Worm (Caenorhabditis elegans) whole organism, L1 larva: Measurements from ENCODE around the gene med-2.
A peak's percentile ranks its signal among the peaks of the same experiment; 100 is the strongest.

Experiments used
- C04F5.9 ChIP-seq: sonication (generic microtip); optimal IDR thresholded peaks from 2 replicates; lab custom pipeline; 2016; ENCODE audit warnings: missing genetic modification characterization, missing compliant biosample characterization
- aha-1 ChIP-seq: fragments of 150-350 bp; optimal IDR thresholded peaks from 2 replicates; lab custom pipeline; 2014; ENCODE audit warnings: missing biosample characterization, missing genetic modification characterization
- blmp-1 ChIP-seq: fragments of 150-350 bp; optimal IDR thresholded peaks from 2 replicates; lab custom pipeline; 2014; ENCODE audit warnings: missing biosample characterization, missing genetic modification characterization
- ceh-82 ChIP-seq, 3 experiments: fragments of 150-350 bp in 1 of 3; sonication (generic microtip) in 2 of 3; optimal IDR thresholded peaks; 2 replicates each; lab custom pipeline; 2014 to 2017; ENCODE audit warnings: missing biosample characterization in 3 of 3, missing genetic modification characterization in 3 of 3
- ceh-88 ChIP-seq: fragments of 200-800 bp; sonication (Bioruptor generic); IDR thresholded peaks from 2 replicates; pipeline ENCODE4 v1.3.6; 2022; ENCODE audit warnings: missing genetic modification characterization, missing compliant biosample characterization
- ceh-90 ChIP-seq: sonication (generic microtip); optimal IDR thresholded peaks from 2 replicates; lab custom pipeline; 2016; ENCODE audit warnings: missing genetic modification characterization, missing compliant biosample characterization
- dpl-1 ChIP-seq, 3 experiments: fragments of 150-350 bp in 2 of 3; sonication (generic microtip) in 1 of 3; optimal IDR thresholded peaks; 2 replicates each; lab custom pipeline; 2014 to 2017; ENCODE audit warnings: missing biosample characterization in 3 of 3, missing genetic modification characterization in 3 of 3, missing genetic modification reagents in 3 of 3
- efl-1 ChIP-seq, 4 experiments: fragments of 150-350 bp; optimal IDR thresholded peaks in 3 of 4; peaks in 1 of 4; 1 replicate in 1 of 4; 2 replicates in 3 of 4; lab custom pipeline; 2014; ENCODE audit warnings: missing biosample characterization in 2 of 4, missing genetic modification characterization in 2 of 4, missing genetic modification reagents in 2 of 4
- elt-2 ChIP-seq: sonication (generic microtip); optimal IDR thresholded peaks from 2 replicates; lab custom pipeline; 2016; ENCODE audit warnings: missing genetic modification characterization, mild to moderate bottlenecking, inconsistent platforms, missing compliant biosample characterization, missing genetic modification reagents
- elt-3 ChIP-seq, 6 experiments: fragments of 150-350 bp in 1 of 6; sonication (generic microtip); optimal IDR thresholded peaks; 2 replicates each; lab custom pipeline; 2017 to 2018; ENCODE audit warnings: missing biosample characterization in 6 of 6, missing genetic modification characterization in 6 of 6, inconsistent platforms in 1 of 6
- ets-5 ChIP-seq: fragments of 200-800 bp; sonication (Bioruptor generic); IDR thresholded peaks from 2 replicates; pipeline ENCODE4 v1.3.6; 2022; ENCODE audit warnings: missing genetic modification characterization, missing compliant biosample characterization
- fkh-4 ChIP-seq: sonication (generic microtip); optimal IDR thresholded peaks from 2 replicates; lab custom pipeline; 2016; ENCODE audit warnings: missing compliant biosample characterization, missing genetic modification characterization, borderline replicate concordance
- fkh-8 ChIP-seq: sonication (generic microtip); optimal IDR thresholded peaks from 2 replicates; lab custom pipeline; 2016; ENCODE audit warnings: mild to moderate bottlenecking, missing genetic modification characterization, missing compliant biosample characterization
- hlh-17 ChIP-seq: fragments of 200-800 bp; sonication (Bioruptor generic); optimal IDR thresholded peaks from 2 replicates; lab custom pipeline; 2018; ENCODE audit warnings: missing genetic modification characterization, mild to moderate bottlenecking, missing compliant biosample characterization, moderate library complexity, borderline replicate concordance
- hlh-4 ChIP-seq: sonication (generic microtip); optimal IDR thresholded peaks from 2 replicates; lab custom pipeline; 2016; ENCODE audit warnings: mild to moderate bottlenecking, missing genetic modification characterization, missing compliant biosample characterization
- jun-1 ChIP-seq: fragments of 150-350 bp; optimal IDR thresholded peaks from 2 replicates; lab custom pipeline; 2014; ENCODE audit warnings: missing biosample characterization, missing genetic modification reagents, missing genetic modification characterization
- lin-13 ChIP-seq: fragments of 150-350 bp; optimal IDR thresholded peaks from 2 replicates; lab custom pipeline; 2014; ENCODE audit warnings: missing biosample characterization, missing genetic modification reagents, missing genetic modification characterization
- lin-14 ChIP-seq: fragments of 200-800 bp; sonication (Bioruptor generic); optimal IDR thresholded peaks from 2 replicates; lab custom pipeline; 2018; ENCODE audit warnings: mild to moderate bottlenecking, missing genetic modification characterization, moderate library complexity, missing compliant biosample characterization
- lin-15B ChIP-seq: fragments of 150-350 bp; sonication (generic microtip); optimal IDR thresholded peaks from 3 replicates; lab custom pipeline; 2014; ENCODE audit warnings: missing biosample characterization, missing genetic modification characterization
- lin-35 ChIP-seq, 2 experiments: fragments of 150-350 bp; optimal IDR thresholded peaks; 2 replicates each; lab custom pipeline; 2014; ENCODE audit warnings: missing biosample characterization in 2 of 2, missing genetic modification characterization in 2 of 2, missing genetic modification reagents in 2 of 2
- lin-39 ChIP-seq: fragments of 150-350 bp; optimal IDR thresholded peaks from 2 replicates; lab custom pipeline; 2014; ENCODE audit warnings: missing biosample characterization, missing genetic modification reagents, missing genetic modification characterization
- lsy-2 ChIP-seq, 2 experiments: fragments of 150-350 bp; optimal IDR thresholded peaks; 2 replicates each; lab custom pipeline; 2014; ENCODE audit warnings: missing biosample characterization in 2 of 2, missing genetic modification characterization in 2 of 2
- mdl-1 ChIP-seq, 2 experiments: fragments of 150-350 bp; optimal IDR thresholded peaks; 2 replicates each; lab custom pipeline; 2014 to 2017; ENCODE audit warnings: missing biosample characterization in 2 of 2, missing genetic modification characterization in 2 of 2, inconsistent platforms in 1 of 2
- mep-1 ChIP-seq: fragments of 150-350 bp; optimal IDR thresholded peaks from 2 replicates; lab custom pipeline; 2014; ENCODE audit warnings: missing biosample characterization, missing genetic modification characterization
- nhr-85 ChIP-seq: sonication (generic microtip); peaks from one replicate; lab custom pipeline; 2016; ENCODE audit warnings: missing genetic modification characterization, inconsistent platforms, missing compliant biosample characterization
- nhr-90 ChIP-seq: sonication (generic microtip); optimal IDR thresholded peaks from 2 replicates; lab custom pipeline; 2016; ENCODE audit warnings: mild to moderate bottlenecking, missing genetic modification characterization, missing compliant biosample characterization; ENCODE audit not compliant: poor library complexity
- pag-3 ChIP-seq: sonication (generic microtip); optimal IDR thresholded peaks from 2 replicates; lab custom pipeline; 2017; ENCODE audit warnings: missing genetic modification characterization, mild to moderate bottlenecking, missing compliant biosample characterization, antibody characterized with exemption, borderline replicate concordance; ENCODE audit not compliant: insufficient read depth
- pax-3 ChIP-seq: fragments of 200-800 bp; sonication (Bioruptor generic); optimal IDR thresholded peaks from 2 replicates; lab custom pipeline; 2018; ENCODE audit warnings: mild to moderate bottlenecking, missing genetic modification characterization, moderate library complexity, missing compliant biosample characterization
- skn-1 ChIP-seq: fragments of 150-350 bp; optimal IDR thresholded peaks from 2 replicates; lab custom pipeline; 2014; ENCODE audit warnings: missing biosample characterization, missing genetic modification characterization
- snu-23 ChIP-seq: sonication (generic microtip); optimal IDR thresholded peaks from 2 replicates; lab custom pipeline; 2016; ENCODE audit warnings: missing genetic modification characterization, missing compliant biosample characterization
- tbx-2 ChIP-seq: sonication (generic microtip); optimal IDR thresholded peaks from 2 replicates; lab custom pipeline; 2016; ENCODE audit warnings: missing genetic modification characterization, missing compliant biosample characterization
- unc-30 ChIP-seq: sonication (generic microtip); optimal IDR thresholded peaks from 2 replicates; lab custom pipeline; 2017; ENCODE audit warnings: missing biosample characterization, missing genetic modification characterization
- unc-62 ChIP-seq: fragments of 150-350 bp; optimal IDR thresholded peaks from 2 replicates; lab custom pipeline; 2014; ENCODE audit warnings: missing biosample characterization, missing genetic modification reagents, missing genetic modification characterization
- unc-98 ChIP-seq: fragments of 200-800 bp; sonication (Bioruptor generic); IDR thresholded peaks from 2 replicates; pipeline ENCODE4 v1.3.6; 2022; ENCODE audit warnings: missing genetic modification characterization, missing compliant biosample characterization
- zip-4 ChIP-seq: fragments of 200-800 bp; sonication (Bioruptor generic); optimal IDR thresholded peaks from 2 replicates; lab custom pipeline; 2018; ENCODE audit warnings: mild to moderate bottlenecking, missing genetic modification characterization, moderate library complexity, missing compliant biosample characterization
- ztf-11 ChIP-seq, 2 experiments: sonication (generic microtip); optimal IDR thresholded peaks; 2 replicates each; lab custom pipeline; 2016 to 2017; ENCODE audit warnings: missing genetic modification characterization in 2 of 2, missing biosample characterization in 1 of 2, missing compliant biosample characterization in 1 of 2

Gene med-2

ce11 chrIII:6857390-6857848 lies 26.9 kb upstream of the med-2 start (continued):
- TF ChIP-seq nhr-85 (tag; lab: Kevin White, UChicago) (peak; percentile 80), lin-35 (GFP tag; optimal IDR thresholded peaks at IDR 0.05; lab: Kevin White, UChicago) (peak; percentile 33 to 70), unc-62 (GFP tag; lab: Kevin White, UChicago) (no peak), unc-30 (tag; lab: Kevin White, UChicago) (no peak), tbx-2 (tag; lab: Kevin White, UChicago) (peak; percentile 40), elt-3 (tag; optimal IDR thresholded peaks at IDR 0.05; lab: Kevin White, UChicago) (peak in 2 of 6 experiments; percentile 1 to 51), ceh-82 (tag; optimal IDR thresholded peaks at IDR 0.05; lab: Kevin White, UChicago) (peak in 1 of 3 experiments; percentile 9), lin-39 (tag; lab: Kevin White, UChicago) (no peak), mdl-1 (tag; optimal IDR thresholded peaks at IDR 0.05; lab: Kevin White, UChicago) (peak in 1 of 2 experiments; percentile 56)

DNA sequence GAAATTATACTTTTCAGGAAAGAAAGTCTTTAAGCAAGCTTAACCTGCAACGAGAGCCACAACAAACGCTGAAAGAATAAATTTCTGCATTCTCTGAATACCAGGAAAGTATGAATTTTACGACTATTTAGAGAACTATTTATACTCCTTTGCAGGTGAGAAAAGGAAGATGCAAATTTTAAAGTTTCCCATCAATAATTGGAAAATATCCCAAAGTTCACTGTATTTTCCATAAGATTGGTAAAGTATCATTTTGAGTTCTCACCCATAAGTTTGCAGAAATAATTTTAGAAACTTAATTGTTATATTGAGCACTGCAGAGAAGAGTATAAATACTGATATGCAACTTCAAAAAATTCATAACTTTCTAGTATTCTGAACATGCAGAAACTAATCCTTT lies 24.8 kb upstream of the med-2 start, which contains the start of gene clec-158:
TSS of gene clec-158 (minus strand) at position 101 of the 400 bp plus-strand sequence.
- TF ChIP-seq ets-5 (GFP tag; lab: Robert Waterston, UW) (no peak), dpl-1 (GFP tag; optimal IDR thresholded peaks at IDR 0.05; lab: Kevin White, UChicago) (no peak), nhr-90 (no peak), unc-98 (no peak), efl-1 (optimal IDR thresholded peaks at IDR 0.05; lab: Kevin White, UChicago) (no peak), efl-1 (GFP tag; optimal IDR thresholded peaks at IDR 0.05 in 1 of 2; lab: Kevin White, UChicago) (no peak), fkh-8 (tag; lab: Kevin White, UChicago) (no peak), mep-1 (no peak), mdl-1 (tag; optimal IDR thresholded peaks at IDR 0.05; lab: Kevin White, UChicago) (no peak)

DNA sequence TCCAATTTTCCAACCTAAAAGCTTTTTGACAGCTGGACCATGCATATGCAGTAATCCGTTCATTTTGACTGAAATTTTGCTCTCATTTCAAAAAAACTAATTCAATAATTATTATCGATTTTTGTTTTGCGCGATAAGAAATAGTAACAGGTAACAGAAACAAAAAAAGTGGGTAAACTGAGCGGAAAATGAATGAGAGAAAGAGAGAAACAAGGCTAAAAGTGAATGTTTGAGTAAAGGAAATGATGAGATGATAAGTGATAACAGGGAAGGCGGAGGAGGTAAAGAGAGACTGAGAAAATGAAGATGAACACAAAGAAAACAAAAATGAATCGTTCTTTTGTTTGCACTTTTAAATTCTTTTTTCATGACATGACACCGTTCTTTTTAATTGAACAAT lies 20.4 kb upstream of the med-2 start, which contains the start of gene sma-3:
TSS of gene sma-3 (minus strand) at position 68 of the 400 bp plus-strand sequence.
- TF ChIP-seq lin-35 (GFP tag; optimal IDR thresholded peaks at IDR 0.05; lab: Kevin White, UChicago) (peak in 1 of 2 experiments; percentile 22), mep-1 (peak; percentile 7), blmp-1 (tag; lab: Kevin White, UChicago) (peak; percentile 96), lin-15B (no peak), ceh-90 (tag; lab: Kevin White, UChicago) (no peak), ceh-88 (GFP tag; lab: Robert Waterston, UW) (no peak), nhr-85 (tag; lab: Kevin White, UChicago) (no peak), fkh-4 (no peak), ztf-11 (tag; optimal IDR thresholded peaks at IDR 0.05; lab: Kevin White, UChicago) (no peak), zip-4 (no peak), hlh-4 (no peak), efl-1 (optimal IDR thresholded peaks at IDR 0.05; lab: Kevin White, UChicago) (no peak), efl-1 (GFP tag; optimal IDR thresholded peaks at IDR 0.05 in 1 of 2; lab: Kevin White, UChicago) (peak in 1 of 2 experiments; percentile 74), pax-3 (no peak), elt-3 (tag; optimal IDR thresholded peaks at IDR 0.05; lab: Kevin White, UChicago) (peak in 3 of 6 experiments; percentile 18 to 81 (median 19)), pag-3 (no peak), lin-13 (GFP tag; lab: Kevin White, UChicago) (no peak), C04F5.9 (no peak), hlh-17 (GFP tag; lab: Kevin White, UChicago) (no peak), jun-1 (tag; lab: Kevin White, UChicago) (no peak), snu-23 (GFP tag; lab: Kevin White, UChicago) (peak; percentile 3), skn-1 (tag; lab: Kevin White, UChicago) (no peak), lsy-2 (tag; optimal IDR thresholded peaks at IDR 0.05; lab: Kevin White, UChicago) (peak in 1 of 2 experiments; percentile 16), aha-1 (tag; lab: Kevin White, UChicago) (no peak), elt-2 (tag; lab: Kevin White, UChicago) (peak; percentile 10), lin-14 (GFP tag; lab: Kevin White, UChicago) (peak; percentile 64)
